Worm (Caenorhabditis elegans) whole organism, late embryonic: ENCODE measurements around the gene atg-16.2.
A peak's percentile ranks its signal among the peaks of the same experiment; 100 is the strongest.

Experiments used
- F13H6.1 ChIP-seq: sonication (generic microtip); optimal IDR thresholded peaks from 2 replicates; lab custom pipeline; 2016; ENCODE audit warnings: missing genetic modification characterization, missing compliant biosample characterization
- K02D7.2 ChIP-seq: sonication (generic microtip); optimal IDR thresholded peaks from 2 replicates; lab custom pipeline; 2017; ENCODE audit warnings: mild to moderate bottlenecking, missing genetic modification characterization, missing compliant biosample characterization
- T23F11.4 ChIP-seq: fragments of 200-800 bp; sonication (Bioruptor generic); optimal IDR thresholded peaks from 2 replicates; lab custom pipeline; 2018; ENCODE audit warnings: mild to moderate bottlenecking, missing genetic modification characterization, missing compliant biosample characterization
- ahr-1 ChIP-seq: sonication (generic microtip); optimal IDR thresholded peaks from 2 replicates; lab custom pipeline; 2016; ENCODE audit warnings: missing genetic modification characterization, missing compliant biosample characterization
- ceh-14 ChIP-seq: sonication (generic microtip); optimal IDR thresholded peaks from 2 replicates; lab custom pipeline; 2016; ENCODE audit warnings: missing genotype, missing genetic modification characterization, missing compliant biosample characterization
- ceh-19 ChIP-seq: fragments of 200-800 bp; sonication (Bioruptor generic); optimal IDR thresholded peaks from 2 replicates; lab custom pipeline; 2018; ENCODE audit warnings: mild to moderate bottlenecking, missing genetic modification characterization, missing compliant biosample characterization
- ceh-2 ChIP-seq: sonication (generic microtip); optimal IDR thresholded peaks from 2 replicates; lab custom pipeline; 2016; ENCODE audit warnings: missing genotype, missing genetic modification characterization, missing compliant biosample characterization
- ceh-30 ChIP-seq: fragments of 150-350 bp; optimal IDR thresholded peaks from 2 replicates; lab custom pipeline; 2014; ENCODE audit warnings: missing biosample characterization, missing genetic modification characterization
- ceh-31 ChIP-seq: sonication (generic microtip); optimal IDR thresholded peaks from 2 replicates; lab custom pipeline; 2016; ENCODE audit warnings: missing genetic modification characterization, missing compliant biosample characterization
- ceh-45 ChIP-seq: fragments of 200-800 bp; sonication (Bioruptor generic); IDR thresholded peaks from 2 replicates; pipeline ENCODE4 v1.3.6; 2022; ENCODE audit warnings: missing genetic modification reagents, missing genetic modification characterization, missing compliant biosample characterization
- ceh-48 ChIP-seq: sonication (generic microtip); optimal IDR thresholded peaks from 2 replicates; lab custom pipeline; 2016; ENCODE audit warnings: missing genetic modification characterization, inconsistent platforms, missing compliant biosample characterization
- ceh-9 ChIP-seq: sonication (generic microtip); optimal IDR thresholded peaks from 2 replicates; lab custom pipeline; 2016; ENCODE audit warnings: mild to moderate bottlenecking, missing genetic modification characterization, inconsistent platforms, missing compliant biosample characterization
- che-1 ChIP-seq: sonication (generic microtip); optimal IDR thresholded peaks from 2 replicates; lab custom pipeline; 2016; ENCODE audit warnings: mild to moderate bottlenecking, missing genetic modification characterization, missing compliant biosample characterization
- elt-2 ChIP-seq: sonication (generic microtip); optimal IDR thresholded peaks from 2 replicates; lab custom pipeline; 2016; ENCODE audit warnings: missing genetic modification reagents, missing genetic modification characterization, missing compliant biosample characterization
- elt-4 ChIP-seq: sonication (generic microtip); optimal IDR thresholded peaks from 2 replicates; lab custom pipeline; 2016; ENCODE audit warnings: missing genetic modification characterization, missing compliant biosample characterization
- ets-4 ChIP-seq: sonication (generic microtip); optimal IDR thresholded peaks from 2 replicates; lab custom pipeline; 2016; ENCODE audit warnings: missing genetic modification characterization, missing compliant biosample characterization
- eyg-1 ChIP-seq: sonication (generic microtip); optimal IDR thresholded peaks from 2 replicates; lab custom pipeline; 2016; ENCODE audit warnings: missing genotype, missing genetic modification characterization, missing compliant biosample characterization
- fkh-10 ChIP-seq: fragments of 150-350 bp; optimal IDR thresholded peaks from 2 replicates; lab custom pipeline; 2014; ENCODE audit warnings: missing biosample characterization, missing genetic modification reagents, missing genetic modification characterization
- gmeb-2 ChIP-seq: sonication (generic microtip); optimal IDR thresholded peaks from 2 replicates; lab custom pipeline; 2016; ENCODE audit warnings: missing genetic modification characterization, inconsistent platforms, missing compliant biosample characterization
- hlh-15 ChIP-seq: sonication (generic microtip); optimal IDR thresholded peaks from 2 replicates; lab custom pipeline; 2016; ENCODE audit warnings: missing genetic modification characterization, missing compliant biosample characterization
- hlh-30 ChIP-seq: sonication (generic microtip); optimal IDR thresholded peaks from 2 replicates; lab custom pipeline; 2017; ENCODE audit warnings: antibody characterized with exemption, missing genetic modification characterization, missing compliant biosample characterization; ENCODE audit not compliant: insufficient read depth
- hlh-6 ChIP-seq: sonication (generic microtip); optimal IDR thresholded peaks from 2 replicates; lab custom pipeline; 2016; ENCODE audit warnings: missing genotype, missing genetic modification characterization, missing compliant biosample characterization
- hlh-8 ChIP-seq: sonication (generic microtip); optimal IDR thresholded peaks from 2 replicates; lab custom pipeline; 2016; ENCODE audit warnings: missing genotype, missing genetic modification characterization, missing compliant biosample characterization
- lim-6 ChIP-seq: sonication (generic microtip); optimal IDR thresholded peaks from 2 replicates; lab custom pipeline; 2016; ENCODE audit warnings: missing genetic modification characterization, missing compliant biosample characterization
- madf-2 ChIP-seq: sonication (generic microtip); optimal IDR thresholded peaks from 2 replicates; lab custom pipeline; 2017; ENCODE audit warnings: missing genetic modification characterization, missing compliant biosample characterization
- nfya-1 ChIP-seq: sonication (generic microtip); optimal IDR thresholded peaks from 2 replicates; lab custom pipeline; 2017; ENCODE audit warnings: missing genetic modification characterization, mild to moderate bottlenecking, missing compliant biosample characterization, antibody characterized with exemption, moderate library complexity
- nhr-11 ChIP-seq: fragments of 150-350 bp; optimal IDR thresholded peaks from 2 replicates; lab custom pipeline; 2014; ENCODE audit warnings: missing biosample characterization, missing genetic modification characterization
- nhr-232 ChIP-seq: sonication (generic microtip); optimal IDR thresholded peaks from 2 replicates; lab custom pipeline; 2016; ENCODE audit warnings: missing genetic modification characterization, missing compliant biosample characterization
- npax-4 ChIP-seq: sonication (generic microtip); optimal IDR thresholded peaks from 2 replicates; lab custom pipeline; 2016; ENCODE audit warnings: missing genetic modification characterization, missing compliant biosample characterization
- pag-3 ChIP-seq: sonication (generic microtip); optimal IDR thresholded peaks from 2 replicates; lab custom pipeline; 2016; ENCODE audit warnings: missing compliant biosample characterization, missing genetic modification characterization, borderline replicate concordance
- pha-4 ChIP-seq: fragments of 150-350 bp; optimal IDR thresholded peaks from 2 replicates; lab custom pipeline; 2018; ENCODE audit warnings: missing biosample characterization, missing genetic modification reagents, missing genetic modification characterization
- pqm-1 ChIP-seq: sonication (generic microtip); optimal IDR thresholded peaks from 2 replicates; lab custom pipeline; 2016; ENCODE audit warnings: missing genetic modification characterization, missing compliant biosample characterization
- pros-1 ChIP-seq: fragments of 150-350 bp; optimal IDR thresholded peaks from 2 replicates; lab custom pipeline; 2014; ENCODE audit warnings: missing biosample characterization, missing genetic modification reagents, missing genetic modification characterization
- ref-2 ChIP-seq: sonication (generic microtip); optimal IDR thresholded peaks from 2 replicates; lab custom pipeline; 2016; ENCODE audit warnings: missing genetic modification characterization, missing compliant biosample characterization
- sox-2 ChIP-seq: fragments of 200-800 bp; sonication (Bioruptor generic); IDR thresholded peaks from 2 replicates; pipeline ENCODE4 v1.3.6; 2022; ENCODE audit warnings: missing genetic modification reagents, missing genetic modification characterization, missing compliant biosample characterization
- syd-9 ChIP-seq: sonication (generic microtip); optimal IDR thresholded peaks from 2 replicates; lab custom pipeline; 2016; ENCODE audit warnings: mild to moderate bottlenecking, missing genetic modification characterization, moderate library complexity, missing compliant biosample characterization
- tbx-2 ChIP-seq: sonication (generic microtip); optimal IDR thresholded peaks from 2 replicates; lab custom pipeline; 2016; ENCODE audit warnings: missing genetic modification characterization, missing compliant biosample characterization
- tbx-7 ChIP-seq: sonication (generic microtip); optimal IDR thresholded peaks from 2 replicates; lab custom pipeline; 2016; ENCODE audit warnings: missing genotype, missing genetic modification characterization, missing compliant biosample characterization
- ttx-3 ChIP-seq: sonication (generic microtip); optimal IDR thresholded peaks from 2 replicates; lab custom pipeline; 2016; ENCODE audit warnings: missing genetic modification reagents, missing genetic modification characterization, missing compliant biosample characterization
- unc-3 ChIP-seq, 2 experiments: fragments of 200-800 bp in 1 of 2; sonication (Bioruptor generic) in 1 of 2; sonication (generic microtip) in 1 of 2; conservative IDR thresholded peaks in 1 of 2; optimal IDR thresholded peaks in 1 of 2; 2 replicates each; pipeline versions ENCODE4 v1.3.6 to Lab custom; 2016 to 2022; ENCODE audit warnings: missing compliant biosample characterization in 2 of 2, missing genetic modification characterization in 2 of 2, missing genetic modification reagents in 1 of 2
- unc-42 ChIP-seq: sonication (generic microtip); optimal IDR thresholded peaks from 2 replicates; lab custom pipeline; 2016; ENCODE audit warnings: missing genotype, missing genetic modification characterization, missing compliant biosample characterization
- ztf-16 ChIP-seq: sonication (generic microtip); optimal IDR thresholded peaks from 2 replicates; lab custom pipeline; 2017; ENCODE audit warnings: missing genetic modification characterization, missing compliant biosample characterization

atg-16.2 gene

ce11 chrII:6453341-6453806 is at the start of gene atg-16.2:
TSS of gene atg-16.2 (minus strand) at chrII:6453391.
- no peak for TF ChIP-seq lim-6 (tag; lab: Kevin White, UChicago)
- TF ChIP-seq ahr-1 (tag; lab: Kevin White, UChicago), result no peak
- TF ChIP-seq unc-42 (tag; lab: Kevin White, UChicago), result peak; percentile 90
- no peak for TF ChIP-seq unc-3 (GFP tag; conservative IDR thresholded peaks at IDR 0.05; lab: Robert Waterston, UW)
- TF ChIP-seq unc-3 (tag; optimal IDR thresholded peaks at IDR 0.05; lab: Kevin White, UChicago), result no peak
- TF ChIP-seq ceh-31 (tag; lab: Kevin White, UChicago), result peak; percentile 62
- peak; percentile 21 for TF ChIP-seq hlh-8
- TF ChIP-seq F13H6.1, result no peak
- TF ChIP-seq ceh-48 (tag; lab: Kevin White, UChicago), result peak; percentile 13
- peak; percentile 60 for TF ChIP-seq hlh-30
- TF ChIP-seq ceh-14 (tag; lab: Kevin White, UChicago), result peak; percentile 11
- TF ChIP-seq nfya-1 (tag; lab: Kevin White, UChicago), result peak; percentile 37
- TF ChIP-seq ceh-45 (GFP tag; lab: Robert Waterston, UW), result no peak
- TF ChIP-seq sox-2 (GFP tag; lab: Robert Waterston, UW), result no peak

- no peak for TF ChIP-seq tbx-7 (tag; lab: Kevin White, UChicago)
- TF ChIP-seq pha-4 (tag; lab: Kevin White, UChicago), result no peak
- no peak for TF ChIP-seq madf-2 (tag; lab: Kevin White, UChicago)
- TF ChIP-seq fkh-10 (GFP tag; lab: Kevin White, UChicago), result no peak
- no peak for TF ChIP-seq pqm-1 (tag; lab: Kevin White, UChicago)
- TF ChIP-seq gmeb-2 (tag; lab: Kevin White, UChicago), result no peak
- no peak for TF ChIP-seq unc-3 (GFP tag; conservative IDR thresholded peaks at IDR 0.05; lab: Robert Waterston, UW)
- no peak for TF ChIP-seq unc-3 (tag; optimal IDR thresholded peaks at IDR 0.05; lab: Kevin White, UChicago)
- no peak for TF ChIP-seq ets-4 (tag; lab: Kevin White, UChicago)
- no peak for TF ChIP-seq syd-9 (tag; lab: Kevin White, UChicago)
- no peak for TF ChIP-seq eyg-1 (tag; lab: Kevin White, UChicago)
- TF ChIP-seq ceh-19 (GFP tag; lab: Kevin White, UChicago), result no peak
- TF ChIP-seq K02D7.2 (tag; lab: Kevin White, UChicago), result no peak
- TF ChIP-seq nfya-1 (tag; lab: Kevin White, UChicago), result no peak
- TF ChIP-seq pros-1 (tag; lab: Kevin White, UChicago), result no peak
- TF ChIP-seq ceh-30, result no peak
- TF ChIP-seq ref-2 (tag; lab: Kevin White, UChicago), result no peak
- TF ChIP-seq elt-4, result no peak
- TF ChIP-seq ceh-2 (tag; lab: Kevin White, UChicago), result no peak
- TF ChIP-seq ztf-16 (tag; lab: Kevin White, UChicago), result no peak
- TF ChIP-seq che-1 (tag; lab: Kevin White, UChicago), result no peak
These were observed 49.6 kb upstream of the atg-16.2 start, which contains the start of gene R05G9.1 for ce11 chrII:6502826-6503225. TSS of gene R05G9.1 (plus strand) at chrII:6503168.

- TF ChIP-seq nfya-1 (tag; lab: Kevin White, UChicago), result no peak
These were observed 48.2 kb upstream of the atg-16.2 start, which contains the start of gene R05G9.3 for ce11 chrII:6501420-6501819. TSS of gene R05G9.3 (minus strand) at chrII:6501520.

- TF ChIP-seq unc-42 (tag; lab: Kevin White, UChicago) (no peak), elt-2 (no peak), pag-3 (tag; lab: Kevin White, UChicago) (no peak), hlh-6 (tag; lab: Kevin White, UChicago) (no peak), ztf-16 (tag; lab: Kevin White, UChicago) (no peak), ets-4 (tag; lab: Kevin White, UChicago) (no peak), ceh-9 (tag; lab: Kevin White, UChicago) (no peak), nhr-232 (tag; lab: Kevin White, UChicago) (no peak), ttx-3 (tag; lab: Kevin White, UChicago) (no peak), hlh-30 (no peak), sox-2 (GFP tag; lab: Robert Waterston, UW) (no peak), npax-4 (tag; lab: Kevin White, UChicago) (no peak), K02D7.2 (tag; lab: Kevin White, UChicago) (no peak), nhr-11 (tag; lab: Kevin White, UChicago) (no peak), elt-4 (no peak), T23F11.4 (GFP tag; lab: Kevin White, UChicago) (no peak), hlh-15 (tag; lab: Kevin White, UChicago) (no peak), fkh-10 (GFP tag; lab: Kevin White, UChicago) (no peak), tbx-2 (tag; lab: Kevin White, UChicago) (no peak), ceh-45 (GFP tag; lab: Robert Waterston, UW) (no peak)
These were observed 47.0 kb upstream of the atg-16.2 start, which contains the start of gene R05G9.5 for ce11 chrII:6500161-6500560. TSS of gene R05G9.5 (minus strand) at chrII:6500261.
